Worm (Caenorhabditis elegans): ENCODE measurements around the gene B0495.9.

B0495.9 gene

DNA sequence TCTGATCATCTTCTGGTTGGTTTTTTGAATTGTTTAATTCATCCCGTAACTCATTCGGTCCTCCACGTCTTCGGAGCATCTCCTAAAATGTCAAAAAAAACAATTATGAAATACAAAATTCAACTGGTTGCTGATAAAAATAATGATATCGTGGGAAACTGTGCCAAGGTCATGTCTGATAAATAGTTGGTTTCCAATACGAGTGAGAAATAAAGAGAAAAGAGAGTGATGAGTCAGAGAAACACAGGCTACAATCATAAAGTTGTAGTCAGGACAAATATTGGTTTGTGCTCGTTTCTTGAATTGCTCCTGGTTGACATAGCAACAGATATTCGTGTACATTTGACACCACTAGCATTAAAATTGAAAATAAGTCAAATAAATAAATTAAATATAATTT is 3.4 kb downstream of the B0495.9 start, which contains the start of gene B0495.7:
Gene B0495.7 (minus strand): TSS at position 82 of the 400 bp plus-strand sequence.
- no peak for TF ChIP-seq skn-1 (tag; optimal IDR thresholded peaks at IDR 0.05)
- TF ChIP-seq unc-62 (GFP tag; optimal IDR thresholded peaks at IDR 0.05) = no peak
- peak; percentile 6 for TF ChIP-seq gmeb-1 (tag; optimal IDR thresholded peaks at IDR 0.05)
- peak; percentile 94 for TF ChIP-seq fos-1 (tag; optimal IDR thresholded peaks at IDR 0.05)
- TF ChIP-seq C34F6.9 (tag; optimal IDR thresholded peaks at IDR 0.05) = peak; percentile 6

DNA sequence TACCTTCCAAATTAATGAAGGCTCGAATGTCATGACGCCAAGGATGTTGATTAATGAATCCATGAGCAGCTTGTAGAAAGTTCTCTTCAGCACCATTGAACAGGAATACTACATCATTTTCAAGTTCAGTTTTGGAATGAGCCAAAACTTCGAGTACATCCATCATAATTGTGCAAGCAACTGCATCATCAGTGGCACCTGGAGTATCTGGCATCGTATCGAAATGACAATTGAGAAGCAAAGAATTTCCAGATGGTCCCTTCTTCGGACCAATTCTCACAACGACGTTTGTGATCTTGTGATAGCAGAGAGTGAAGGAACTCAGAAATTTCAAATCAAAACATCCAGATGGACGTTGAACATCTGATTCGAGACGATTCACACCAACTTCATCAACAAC is 4.1 kb downstream of the B0495.9 start:
- TF ChIP-seq lin-11 (tag; optimal IDR thresholded peaks at IDR 0.05) (no peak), lin-39 (tag; optimal IDR thresholded peaks at IDR 0.05) (no peak), unc-39 (tag; optimal IDR thresholded peaks at IDR 0.05) (no peak), F13H6.1 (tag; optimal IDR thresholded peaks at IDR 0.05) (no peak), ztf-4 (tag; optimal IDR thresholded peaks at IDR 0.05) (no peak), nhr-6 (tag; optimal IDR thresholded peaks at IDR 0.05) (no peak), blmp-1 (tag; optimal IDR thresholded peaks at IDR 0.05; ENCODE audit: insufficient read depth) (no peak), dmd-4 (tag; optimal IDR thresholded peaks at IDR 0.05) (no peak), fos-1 (tag; optimal IDR thresholded peaks at IDR 0.05) (no peak), nhr-11 (tag; optimal IDR thresholded peaks at IDR 0.05) (no peak), ama-1 (optimal IDR thresholded peaks at IDR 0.05) (no peak), gmeb-1 (tag; optimal IDR thresholded peaks at IDR 0.05) (no peak), alr-1 (tag; optimal IDR thresholded peaks at IDR 0.05) (no peak), unc-62 (GFP tag; optimal IDR thresholded peaks at IDR 0.05) (no peak), nhr-77 (tag; optimal IDR thresholded peaks at IDR 0.05) (no peak), ztf-1 (GFP tag; conservative IDR thresholded peaks at IDR 0.05) (no peak), ceh-82 (tag; optimal IDR thresholded peaks at IDR 0.05) (no peak), egl-27 (tag; optimal IDR thresholded peaks at IDR 0.05) (no peak), aly-2 (tag; optimal IDR thresholded peaks at IDR 0.05) (no peak)

DNA sequence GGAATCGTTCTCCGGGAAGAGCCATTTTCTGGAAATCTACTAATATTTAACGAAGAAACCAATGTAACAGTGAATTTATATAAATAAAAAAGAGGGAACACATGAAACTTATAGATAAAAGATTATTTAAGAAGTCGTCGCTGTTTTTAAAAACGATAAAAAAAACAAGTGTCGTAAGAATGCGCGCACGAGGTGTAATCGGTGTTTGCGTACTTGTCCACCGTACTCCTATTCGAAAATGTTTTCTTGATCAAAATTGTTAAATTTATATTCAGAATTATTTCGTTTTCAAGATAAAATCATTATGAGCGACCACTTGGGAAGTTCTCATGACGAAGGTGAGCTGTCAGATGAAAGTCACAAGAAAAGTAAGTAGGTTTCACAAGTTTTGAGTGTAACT is 9.5 kb downstream of the B0495.9 start, which contains the start of the genes moa-2 and cdk-11.1:
Gene moa-2 (minus strand): TSS at position 25 of the 400 bp plus-strand sequence.
Gene cdk-11.1 (plus strand): TSS at position 227 of the 400 bp plus-strand sequence.
- TF ChIP-seq nhr-129 (tag; optimal IDR thresholded peaks at IDR 0.05) (peak; percentile 8), lsy-2 (tag; optimal IDR thresholded peaks at IDR 0.05) (peak; percentile 70 to 97), C34F6.9 (tag; optimal IDR thresholded peaks at IDR 0.05) (peak; percentile 43), F13H6.1 (tag; optimal IDR thresholded peaks at IDR 0.05) (no peak)

DNA sequence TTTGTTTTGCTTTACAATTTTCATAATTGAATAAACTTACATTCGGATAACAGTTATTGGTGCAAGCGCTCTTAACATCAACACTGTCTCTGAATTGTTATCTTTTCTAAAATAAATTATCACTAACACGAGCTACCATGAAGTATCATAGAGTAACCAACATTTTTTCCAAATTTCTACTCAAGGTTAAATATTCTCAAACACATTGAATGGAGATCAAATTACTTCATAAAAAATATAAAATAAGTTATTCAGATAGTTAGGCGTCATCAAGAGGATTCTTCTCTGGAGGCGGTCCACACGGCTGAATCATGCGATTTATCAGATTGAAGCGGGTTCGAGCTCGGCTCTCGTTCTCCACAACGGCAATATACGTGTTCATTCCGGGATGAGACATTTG is 10.1 kb downstream of the B0495.9 start, which contains the start of gene B0495.5:
Gene B0495.5 (minus strand): TSS at position 101 of the 400 bp plus-strand sequence.
- TF ChIP-seq nhr-129 (tag; optimal IDR thresholded peaks at IDR 0.05) = no peak
- no peak for TF ChIP-seq nhr-25 (tag; optimal IDR thresholded peaks at IDR 0.05)
- no peak for TF ChIP-seq sma-9 (GFP tag; optimal IDR thresholded peaks at IDR 0.05)
- no peak for TF ChIP-seq sma-9 (tag; optimal IDR thresholded peaks at IDR 0.05)
- TF ChIP-seq nhr-23 (tag; optimal IDR thresholded peaks at IDR 0.05) = no peak
- TF ChIP-seq sem-4 (tag; optimal IDR thresholded peaks at IDR 0.05) = no peak
- TF ChIP-seq zag-1 (tag; optimal IDR thresholded peaks at IDR 0.05) = no peak
- no peak for TF ChIP-seq unc-39 (tag; optimal IDR thresholded peaks at IDR 0.05)
- TF ChIP-seq peb-1 (tag; optimal IDR thresholded peaks at IDR 0.05) = no peak
- TF ChIP-seq gmeb-1 (tag; optimal IDR thresholded peaks at IDR 0.05) = no peak
- TF ChIP-seq ama-1 (optimal IDR thresholded peaks at IDR 0.05) = no peak
- no peak for TF ChIP-seq ceh-16 (tag; optimal IDR thresholded peaks at IDR 0.05)

DNA sequence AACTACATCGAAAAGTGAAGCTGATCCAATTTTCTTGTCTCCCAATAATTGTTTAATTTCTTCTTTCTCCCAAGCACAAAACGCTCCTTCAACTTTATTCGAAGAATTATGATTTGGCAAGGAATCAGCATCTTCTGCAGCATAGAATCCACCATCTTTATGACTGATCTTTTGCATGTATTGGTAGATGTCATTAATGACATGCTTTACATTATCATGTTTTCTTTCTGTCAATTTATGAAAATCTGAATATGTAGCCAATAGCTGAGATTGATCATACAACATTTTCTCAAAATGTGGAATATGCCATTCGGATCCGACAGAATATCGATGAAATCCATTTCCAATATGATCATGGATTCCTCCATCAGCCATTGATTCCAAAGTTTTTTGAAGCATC is 11.4 kb downstream of the B0495.9 start:
- TF ChIP-seq sma-9 (GFP tag; optimal IDR thresholded peaks at IDR 0.05) (no peak), sma-9 (tag; optimal IDR thresholded peaks at IDR 0.05) (no peak)

DNA sequence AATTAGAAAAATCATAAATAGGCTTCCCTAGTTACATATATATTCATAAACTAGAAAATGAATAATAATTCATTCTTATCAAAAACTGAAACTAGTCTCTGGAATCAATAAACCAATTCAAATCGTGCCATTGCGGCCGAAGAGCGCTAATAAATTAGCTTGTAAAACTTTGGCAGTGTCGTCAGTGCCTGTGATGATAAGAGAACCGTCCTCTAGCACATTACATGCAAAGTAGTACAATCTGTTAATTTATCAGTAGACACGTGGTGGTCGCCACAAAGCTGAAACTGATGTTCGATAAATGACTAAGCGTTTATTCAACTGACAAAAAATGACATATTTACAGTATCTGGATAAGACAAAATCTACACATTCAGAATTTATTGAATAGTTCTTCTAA is 12.9 kb downstream of the B0495.9 start:
- TF ChIP-seq snpc-4 (tag; optimal IDR thresholded peaks at IDR 0.05) (no peak), gmeb-1 (tag; optimal IDR thresholded peaks at IDR 0.05) (peak; percentile 22), nhr-25 (tag; optimal IDR thresholded peaks at IDR 0.05) (no peak), alr-1 (tag; optimal IDR thresholded peaks at IDR 0.05) (no peak), blmp-1 (tag; optimal IDR thresholded peaks at IDR 0.05; ENCODE audit: insufficient read depth) (no peak), ztf-1 (GFP tag; conservative IDR thresholded peaks at IDR 0.05) (no peak), ztf-4 (tag; optimal IDR thresholded peaks at IDR 0.05) (no peak), dmd-4 (tag; optimal IDR thresholded peaks at IDR 0.05) (no peak), peb-1 (tag; optimal IDR thresholded peaks at IDR 0.05) (no peak), sma-9 (GFP tag; optimal IDR thresholded peaks at IDR 0.05) (peak; percentile 59), sma-9 (tag; optimal IDR thresholded peaks at IDR 0.05) (no peak), sma-3 (GFP tag; optimal IDR thresholded peaks at IDR 0.05) (no peak), C34F6.9 (tag; optimal IDR thresholded peaks at IDR 0.05) (no peak), zag-1 (tag; optimal IDR thresholded peaks at IDR 0.05) (no peak), ztf-11 (tag; optimal IDR thresholded peaks at IDR 0.05) (no peak), R02D3.7 (tag; optimal IDR thresholded peaks at IDR 0.05) (no peak), ceh-16 (tag; optimal IDR thresholded peaks at IDR 0.05) (no peak), nhr-77 (tag; optimal IDR thresholded peaks at IDR 0.05) (no peak), Y55F3AM.14 (GFP tag; optimal IDR thresholded peaks at IDR 0.05) (no peak), nhr-21 (tag; optimal IDR thresholded peaks at IDR 0.05) (no peak), nhr-11 (tag; optimal IDR thresholded peaks at IDR 0.05) (no peak), aly-2 (tag; optimal IDR thresholded peaks at IDR 0.05) (no peak), nhr-10 (tag; optimal IDR thresholded peaks at IDR 0.05) (no peak), ceh-82 (tag; optimal IDR thresholded peaks at IDR 0.05) (no peak), crh-2 (tag; optimal IDR thresholded peaks at IDR 0.05) (peak; percentile 46), sem-4 (tag; optimal IDR thresholded peaks at IDR 0.05) (no peak), nhr-12 (tag; optimal IDR thresholded peaks at IDR 0.05) (no peak), lin-13 (GFP tag; optimal IDR thresholded peaks at IDR 0.05) (no peak)
